Worm (Caenorhabditis elegans) whole organism, L4/young adult: Measurements from ENCODE around the gene Y47D7A.19.

Source experiments
- W03F9.2 ChIP-seq: fragments of 150-350 bp; optimal IDR thresholded peaks from 2 replicates; lab custom pipeline; 2014; ENCODE audit warnings: missing biosample characterization, missing genetic modification characterization
- dao-5 ChIP-seq: sonication (generic microtip); optimal IDR thresholded peaks from 2 replicates; lab custom pipeline; 2016; ENCODE audit warnings: missing genotype, missing genetic modification characterization, moderate library complexity, missing compliant biosample characterization
- him-1 ChIP-seq: sonication (generic microtip); optimal IDR thresholded peaks from 2 replicates; lab custom pipeline; 2016; ENCODE audit warnings: missing genotype, missing genetic modification reagents, missing genetic modification characterization, missing compliant biosample characterization

Gene Y47D7A.19

DNA sequence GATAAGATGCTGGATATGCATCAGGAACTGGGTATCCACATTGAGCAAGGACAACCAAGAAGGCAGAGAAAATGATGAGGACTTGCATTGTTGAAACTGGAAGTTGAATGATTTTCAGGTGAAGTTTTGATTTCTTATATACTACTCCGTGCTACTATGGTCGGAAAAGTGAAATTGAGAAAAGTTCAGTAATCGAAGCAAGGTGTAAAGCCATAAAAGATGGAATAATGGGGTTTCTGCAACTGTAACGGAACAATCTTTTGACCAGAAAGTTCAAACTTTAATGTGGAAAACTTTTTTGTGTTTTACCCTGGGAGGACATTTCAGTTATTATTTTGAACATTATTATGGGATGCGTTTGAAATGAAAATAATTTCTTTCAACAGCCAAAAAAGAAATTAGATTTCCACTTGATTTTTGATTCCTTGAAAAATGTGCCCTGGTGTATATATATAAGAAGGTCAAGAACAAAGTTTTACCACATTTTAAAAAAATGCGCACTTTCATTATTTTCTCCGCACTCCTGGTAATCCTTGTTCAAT is at the start of gene Y47D7A.19, which contains the start of gene Y47D7A.9:
Gene Y47D7A.19, plus strand, starts transcription at position 492 of the 542 bp plus-strand sequence.
Gene Y47D7A.9, minus strand, starts transcription at position 101 of the 542 bp plus-strand sequence.
- TF ChIP-seq dao-5 (tag; lab: Kevin White, UChicago) (no peak), him-1 (tag; lab: Kevin White, UChicago) (no peak), W03F9.2 (tag; lab: Kevin White, UChicago) (no peak)

DNA sequence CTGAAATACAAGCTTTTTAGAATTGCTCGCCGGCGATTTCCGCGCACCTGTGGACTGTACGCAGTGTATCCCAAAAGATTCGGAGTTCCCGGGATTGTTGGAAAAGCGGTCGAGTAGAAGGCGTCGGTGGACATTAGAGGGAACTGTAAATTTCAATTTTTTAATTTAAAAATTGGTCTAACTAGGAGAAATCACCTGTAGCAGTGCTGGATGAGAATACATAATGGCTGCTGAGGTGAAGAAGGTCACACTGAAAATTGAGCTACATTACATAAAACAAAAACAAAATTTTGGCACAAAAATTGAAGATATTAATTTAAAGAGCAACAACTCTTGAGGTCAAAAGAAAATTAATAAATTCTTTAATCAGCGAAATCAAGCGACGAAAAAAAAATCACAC is 49.5 kb upstream of the Y47D7A.19 start, which contains the start of gene neg-1:
Gene neg-1, minus strand, starts transcription at position 250 of the 400 bp plus-strand sequence.
- TF ChIP-seq W03F9.2 (tag; lab: Kevin White, UChicago): no peak
- TF ChIP-seq dao-5 (tag; lab: Kevin White, UChicago): no peak
- no peak for TF ChIP-seq him-1 (tag; lab: Kevin White, UChicago)

DNA sequence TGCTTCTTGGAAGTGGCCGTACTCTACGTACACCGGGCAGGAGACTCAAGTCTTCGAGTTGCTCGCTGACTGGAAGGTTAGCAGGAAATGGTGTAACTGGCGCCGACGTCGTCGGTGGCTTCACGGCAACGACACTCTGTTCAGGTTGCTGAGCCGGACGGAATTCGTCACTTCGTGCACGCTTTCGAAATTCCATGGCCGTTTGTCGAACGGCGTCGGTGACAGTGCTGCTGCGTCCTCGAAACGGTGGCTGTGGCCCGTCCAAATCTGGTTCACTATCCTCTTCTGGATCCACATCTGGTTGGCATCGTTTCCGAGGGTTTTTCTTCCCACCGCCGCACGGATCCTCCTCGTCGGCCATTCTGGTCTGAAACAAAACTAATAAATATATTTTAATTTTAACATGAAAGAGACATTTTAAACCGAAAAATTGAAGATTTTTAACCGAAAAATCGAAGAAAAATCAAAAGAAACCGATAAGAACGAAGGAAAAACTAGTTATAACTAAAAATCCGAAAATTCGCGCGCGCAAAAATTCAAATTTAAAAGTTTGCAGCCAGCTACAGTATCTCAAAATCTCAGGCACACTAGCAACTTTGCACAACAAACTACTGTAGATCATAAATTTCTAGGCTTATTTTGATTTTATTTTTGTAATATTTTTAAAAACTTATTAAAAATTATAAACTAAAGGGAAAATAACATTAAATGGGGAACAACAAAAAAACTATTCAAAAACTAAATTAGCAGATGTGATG is 48.2 kb upstream of the Y47D7A.19 start, which contains the start of gene F32D1.7:
Gene F32D1.7, minus strand, starts transcription at position 367 of the 758 bp plus-strand sequence.
- TF ChIP-seq W03F9.2 (tag; lab: Kevin White, UChicago) (peak; percentile 11), him-1 (tag; lab: Kevin White, UChicago) (no peak)

ce11 chrV:4377622-4378021 is 46.5 kb upstream of the Y47D7A.19 start, which contains the start of gene F32D1.8:
Gene F32D1.8, minus strand, starts transcription at chrV:4377722.
- TF ChIP-seq him-1 (tag; lab: Kevin White, UChicago) (no peak), dao-5 (tag; lab: Kevin White, UChicago) (no peak), W03F9.2 (tag; lab: Kevin White, UChicago) (no peak)

- TF ChIP-seq dao-5 (tag; lab: Kevin White, UChicago): no peak
- no peak for TF ChIP-seq him-1 (tag; lab: Kevin White, UChicago)
- no peak for TF ChIP-seq W03F9.2 (tag; lab: Kevin White, UChicago)
Observed at ce11 chrV:4382298-4382697, 41.9 kb upstream of the Y47D7A.19 start, which contains the start of gene F13A2.1. Gene F13A2.1, minus strand, starts transcription at chrV:4382398.

DNA sequence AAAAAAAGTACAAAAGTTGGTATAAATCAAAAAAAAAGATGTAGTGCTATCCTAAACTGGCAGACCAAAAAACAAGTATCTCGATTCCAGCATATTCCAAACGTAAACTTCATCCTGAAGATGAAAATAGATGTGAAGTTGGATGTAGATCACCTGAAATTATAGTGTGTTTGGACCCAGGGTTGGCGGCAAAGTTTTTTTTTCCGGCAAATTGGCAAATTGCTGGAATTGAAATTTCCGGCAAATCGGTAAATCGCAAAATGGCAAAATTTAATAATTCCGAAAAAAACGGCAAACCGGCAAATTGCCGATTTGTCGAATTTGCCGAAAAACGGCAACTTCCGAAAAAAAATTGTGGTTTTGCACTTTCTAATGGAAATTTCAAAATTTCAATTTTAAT is 39.7 kb upstream of the Y47D7A.19 start, which contains the start of gene F13A2.2:
Gene F13A2.2, minus strand, starts transcription at position 101 of the 400 bp plus-strand sequence.
- TF ChIP-seq him-1 (tag; lab: Kevin White, UChicago) (no peak), W03F9.2 (tag; lab: Kevin White, UChicago) (no peak), dao-5 (tag; lab: Kevin White, UChicago) (no peak)

DNA sequence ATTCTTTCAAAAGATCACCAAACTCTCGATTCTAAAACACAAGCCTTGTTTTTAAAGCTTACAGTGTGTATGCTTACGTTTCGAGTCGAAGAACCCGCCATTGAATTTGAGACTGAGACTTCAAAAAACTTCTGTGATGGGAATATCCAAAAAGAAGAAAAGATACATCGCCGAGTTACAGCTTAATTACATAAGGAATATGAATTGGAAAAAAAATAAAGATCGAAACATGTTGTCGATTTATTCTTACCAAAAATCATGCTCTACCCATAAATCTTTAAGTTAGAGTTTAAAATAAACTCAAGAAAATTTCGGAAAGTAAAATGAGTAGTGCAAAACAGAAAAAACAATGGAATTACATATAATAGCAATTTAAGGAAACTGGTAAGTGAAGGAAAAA is 38.0 kb upstream of the Y47D7A.19 start, which contains the start of gene F13A2.10:
Gene F13A2.10, minus strand, starts transcription at position 101 of the 400 bp plus-strand sequence.
- TF ChIP-seq him-1 (tag; lab: Kevin White, UChicago): no peak
- TF ChIP-seq dao-5 (tag; lab: Kevin White, UChicago): no peak
- no peak for TF ChIP-seq W03F9.2 (tag; lab: Kevin White, UChicago)

ce11 chrV:4387402-4387801 is 36.7 kb upstream of the Y47D7A.19 start, which contains the start of gene F13A2.9:
Gene F13A2.9, minus strand, starts transcription at chrV:4387502.
- no peak for TF ChIP-seq W03F9.2 (tag; lab: Kevin White, UChicago)
- no peak for TF ChIP-seq him-1 (tag; lab: Kevin White, UChicago)
- no peak for TF ChIP-seq dao-5 (tag; lab: Kevin White, UChicago)

DNA sequence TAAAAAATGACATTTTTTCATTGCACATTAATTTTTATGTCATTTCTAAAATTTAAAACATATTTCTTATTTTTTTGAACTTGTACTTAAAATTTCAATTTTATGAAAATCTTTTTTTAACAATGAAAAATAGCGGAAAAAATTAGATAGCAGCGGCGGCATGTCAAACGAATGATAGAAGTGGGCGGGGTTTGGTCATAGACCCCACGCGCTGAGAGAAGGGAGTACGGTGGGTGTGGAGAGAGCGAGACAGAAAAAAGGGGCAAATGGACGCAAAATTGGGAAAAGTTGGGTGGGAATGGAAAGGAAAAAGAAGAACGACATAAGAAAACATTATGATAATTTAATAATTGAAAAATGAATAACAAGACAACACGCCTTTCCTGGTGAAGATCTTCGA is 36.2 kb upstream of the Y47D7A.19 start:
- no peak for TF ChIP-seq him-1 (tag; lab: Kevin White, UChicago)
- no peak for TF ChIP-seq dao-5 (tag; lab: Kevin White, UChicago)
- TF ChIP-seq W03F9.2 (tag; lab: Kevin White, UChicago): no peak

DNA sequence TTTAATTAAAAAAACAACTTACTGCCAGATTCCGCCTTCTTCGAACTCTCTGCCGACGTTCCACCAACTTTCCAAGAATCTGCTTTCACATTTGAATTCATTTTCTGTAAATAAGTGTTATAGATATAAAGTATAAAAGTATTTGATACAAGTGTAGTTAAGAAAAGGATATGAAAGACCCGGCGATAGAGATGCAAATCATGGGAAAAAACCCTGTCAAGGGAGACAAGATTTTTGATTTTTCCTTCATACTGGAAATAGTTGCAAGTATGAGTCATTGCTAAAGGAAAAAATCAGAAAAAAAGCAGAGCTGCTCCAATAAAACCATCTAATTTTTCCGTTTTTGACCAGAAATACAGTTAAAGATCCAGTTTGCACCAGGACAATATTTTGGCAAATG is 27.9 kb upstream of the Y47D7A.19 start, which contains the start of gene F13A2.3:
Gene F13A2.3, minus strand, starts transcription at position 101 of the 400 bp plus-strand sequence.
- TF ChIP-seq dao-5 (tag; lab: Kevin White, UChicago) (no peak), him-1 (tag; lab: Kevin White, UChicago) (no peak), W03F9.2 (tag; lab: Kevin White, UChicago) (no peak)

DNA sequence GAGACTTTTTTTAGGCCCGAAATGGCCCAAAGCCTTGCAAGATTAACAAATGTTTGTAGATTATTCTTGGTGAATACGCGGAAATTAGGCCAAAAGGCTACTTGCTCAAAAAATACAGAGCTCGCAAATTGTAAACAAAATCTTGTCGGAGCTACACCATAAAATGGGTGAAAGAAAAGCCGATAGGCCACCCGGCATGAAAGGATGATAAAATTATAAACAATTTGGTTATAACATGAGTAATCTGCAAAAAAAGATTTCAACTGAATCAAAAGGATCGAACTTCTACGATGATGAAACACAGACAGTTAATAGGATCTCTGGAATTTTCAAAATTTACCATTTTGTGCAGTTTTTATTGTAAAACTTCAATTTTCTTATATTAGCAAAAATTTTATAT is 26.0 kb upstream of the Y47D7A.19 start:
- TF ChIP-seq W03F9.2 (tag; lab: Kevin White, UChicago) (no peak), him-1 (tag; lab: Kevin White, UChicago) (no peak), dao-5 (tag; lab: Kevin White, UChicago) (no peak)

DNA sequence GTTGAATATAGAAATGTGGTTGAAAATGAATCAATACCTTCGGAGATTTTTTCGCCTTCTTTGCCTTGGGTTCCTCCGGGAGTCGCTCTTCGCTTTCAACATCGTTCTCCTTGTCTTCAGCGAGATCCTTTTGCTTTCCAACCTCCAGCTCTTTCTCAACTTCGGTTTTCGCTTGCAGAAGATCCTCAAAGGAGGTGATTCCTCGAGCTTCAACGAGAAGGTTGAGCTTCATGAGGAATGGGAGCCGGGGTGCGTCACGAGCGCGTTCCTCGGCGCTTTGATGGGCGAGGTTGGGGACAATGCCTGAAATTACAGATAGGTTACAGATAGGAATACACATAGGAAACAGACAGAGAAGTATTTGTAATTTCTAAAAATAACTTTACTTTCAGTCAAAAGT is 25.3 kb upstream of the Y47D7A.19 start:
- TF ChIP-seq him-1 (tag; lab: Kevin White, UChicago): no peak
- no peak for TF ChIP-seq dao-5 (tag; lab: Kevin White, UChicago)
- no peak for TF ChIP-seq W03F9.2 (tag; lab: Kevin White, UChicago)

ce11 chrV:4400118-4400517 is 24.0 kb upstream of the Y47D7A.19 start, which contains the start of gene F13A2.4:
Gene F13A2.4, minus strand, starts transcription at chrV:4400218.
- no peak for TF ChIP-seq dao-5 (tag; lab: Kevin White, UChicago)
- no peak for TF ChIP-seq him-1 (tag; lab: Kevin White, UChicago)
